Fruit fly (Drosophila melanogaster) Kc167 (cell line): Measurements from ENCODE around the gene Spps.
A peak's percentile ranks its signal among the peaks of the same experiment; 100 is the strongest.

Experiments used
- Myc ChIP-seq: fragments of >200 bp; optimal IDR thresholded peaks from 2 replicates; lab custom pipeline; 2017; ENCODE audit warnings: missing external identifiers
- Sin3A ChIP-seq: fragments of >200 bp; optimal IDR thresholded peaks from 2 replicates; lab custom pipeline; 2018; ENCODE audit warnings: missing external identifiers
- h ChIP-seq: fragments of >200 bp; optimal IDR thresholded peaks from 3 replicates; lab custom pipeline; 2018; ENCODE audit warnings: missing external identifiers
- insv ChIP-seq: fragments of >200 bp; optimal IDR thresholded peaks from 3 replicates; lab custom pipeline; 2018; ENCODE audit warnings: missing external identifiers
- psq ChIP-seq: fragments of >200 bp; optimal IDR thresholded peaks from 2 replicates; lab custom pipeline; 2017; ENCODE audit warnings: missing external identifiers
- ttk ChIP-seq: sonication (Bioruptor generic); optimal IDR thresholded peaks from 2 replicates; lab custom pipeline; 2017; ENCODE audit warnings: missing external identifiers

Spps gene

dm6 chr3R:24226744-24227143 lies at the start of gene Spps, which contains the start of gene CG13609:
TSS of gene Spps (minus strand) at chr3R:24226934.
TSS of gene CG13609 (plus strand) at chr3R:24227023.
- TF ChIP-seq Myc (lab: Kevin White, UChicago) (no peak), Sin3A (lab: Kevin White, UChicago) (no peak), insv (lab: Kevin White, UChicago) (no peak), ttk (lab: Kevin White, UChicago) (no peak), psq (lab: Kevin White, UChicago) (no peak), h (no peak)

- no peak for TF ChIP-seq ttk (lab: Kevin White, UChicago)
- no peak for TF ChIP-seq h
- no peak for TF ChIP-seq psq (lab: Kevin White, UChicago)
- no peak for TF ChIP-seq insv (lab: Kevin White, UChicago)
- TF ChIP-seq Myc (lab: Kevin White, UChicago) = no peak
- TF ChIP-seq Sin3A (lab: Kevin White, UChicago) = no peak
Measured at dm6 chr3R:24275463-24275862, 48.7 kb upstream of the Spps start.

dm6 chr3R:24274212-24274611 lies 47.5 kb upstream of the Spps start:
- no peak for TF ChIP-seq psq (lab: Kevin White, UChicago)
- peak; percentile 99 for TF ChIP-seq ttk (lab: Kevin White, UChicago)

dm6 chr3R:24272775-24273290 lies 46.1 kb upstream of the Spps start, which contains the start of gene Orct2:
TSS of gene Orct2 (plus strand) at chr3R:24273029.
- TF ChIP-seq h (no peak), insv (lab: Kevin White, UChicago) (no peak), ttk (lab: Kevin White, UChicago) (no peak), psq (lab: Kevin White, UChicago) (no peak), Myc (lab: Kevin White, UChicago) (no peak), Sin3A (lab: Kevin White, UChicago) (no peak)

- TF ChIP-seq ttk (lab: Kevin White, UChicago) (no peak), psq (lab: Kevin White, UChicago) (no peak), Myc (lab: Kevin White, UChicago) (no peak), insv (lab: Kevin White, UChicago) (no peak), Sin3A (lab: Kevin White, UChicago) (no peak), h (no peak)
Measured at dm6 chr3R:24272232-24272631, 45.5 kb upstream of the Spps start.

dm6 chr3R:24271071-24271470 lies 44.3 kb upstream of the Spps start, which contains the start of gene jar:
TSS of gene jar (minus strand) at chr3R:24271233.
- TF ChIP-seq psq (lab: Kevin White, UChicago) (no peak), insv (lab: Kevin White, UChicago) (no peak), h (no peak), ttk (lab: Kevin White, UChicago) (no peak), Sin3A (lab: Kevin White, UChicago) (no peak), Myc (lab: Kevin White, UChicago) (no peak)

dm6 chr3R:24270578-24270977 lies 43.8 kb upstream of the Spps start:
- TF ChIP-seq insv (lab: Kevin White, UChicago) (no peak), Myc (lab: Kevin White, UChicago) (no peak), h (no peak), psq (lab: Kevin White, UChicago) (no peak), Sin3A (lab: Kevin White, UChicago) (no peak), ttk (lab: Kevin White, UChicago) (no peak)

- TF ChIP-seq insv (lab: Kevin White, UChicago) = no peak
- no peak for TF ChIP-seq Myc (lab: Kevin White, UChicago)
- TF ChIP-seq Sin3A (lab: Kevin White, UChicago) = no peak
- no peak for TF ChIP-seq ttk (lab: Kevin White, UChicago)
- TF ChIP-seq h = no peak
- no peak for TF ChIP-seq psq (lab: Kevin White, UChicago)
Measured at dm6 chr3R:24270034-24270433, 43.3 kb upstream of the Spps start.

dm6 chr3R:24268293-24268692 lies 41.6 kb upstream of the Spps start:
- TF ChIP-seq insv (lab: Kevin White, UChicago) (no peak), Myc (lab: Kevin White, UChicago) (no peak), ttk (lab: Kevin White, UChicago) (no peak), psq (lab: Kevin White, UChicago) (no peak), h (no peak), Sin3A (lab: Kevin White, UChicago) (no peak)

dm6 chr3R:24267580-24268202 lies 41.0 kb upstream of the Spps start:
- TF ChIP-seq h (no peak), Myc (lab: Kevin White, UChicago) (no peak), Sin3A (lab: Kevin White, UChicago) (no peak), psq (lab: Kevin White, UChicago) (no peak), insv (lab: Kevin White, UChicago) (no peak), ttk (lab: Kevin White, UChicago) (no peak)

- no peak for TF ChIP-seq ttk (lab: Kevin White, UChicago)
- TF ChIP-seq Myc (lab: Kevin White, UChicago) = no peak
- no peak for TF ChIP-seq h
- TF ChIP-seq insv (lab: Kevin White, UChicago) = no peak
- no peak for TF ChIP-seq psq (lab: Kevin White, UChicago)
- no peak for TF ChIP-seq Sin3A (lab: Kevin White, UChicago)
Measured at dm6 chr3R:24266786-24267579, 40.2 kb upstream of the Spps start.
